Worm (Caenorhabditis elegans) whole organism, L1 larva: Measurements from ENCODE around the gene ina-1.

Source experiments
- ceh-88 ChIP-seq: fragments of 200-800 bp; sonication (Bioruptor generic); IDR thresholded peaks from 2 replicates; pipeline ENCODE4 v1.3.6; 2022; ENCODE audit warnings: missing genetic modification characterization, missing compliant biosample characterization
- rnt-1 ChIP-seq: sonication (generic microtip); optimal IDR thresholded peaks from 2 replicates; lab custom pipeline; 2016; ENCODE audit warnings: mild to moderate bottlenecking, missing genetic modification characterization, moderate library complexity, missing compliant biosample characterization

ina-1 gene

ce11 chrIII:9118314-9118850, 54.2 kb downstream of the ina-1 start, which contains the start of gene grl-11:
Gene grl-11, minus strand, starts transcription at chrIII:9118364.
- peak; percentile 36 for TF ChIP-seq rnt-1 (tag; lab: Kevin White, UChicago)
- no peak for TF ChIP-seq ceh-88 (GFP tag; lab: Robert Waterston, UW)
